Worm (Caenorhabditis elegans) whole organism, young adult: ENCODE results near the gene F54E7.9.

Source experiments
- efl-1 ChIP-seq: fragments of 150-350 bp; optimal IDR thresholded peaks from 2 replicates; lab custom pipeline; 2014; ENCODE audit warnings: missing biosample characterization, missing genetic modification reagents, missing genetic modification characterization
- lin-26 ChIP-seq: fragments of 200-800 bp; sonication (Bioruptor generic); IDR thresholded peaks from 2 replicates; pipeline ENCODE4 v1.3.6; 2022; ENCODE audit warnings: missing genetic modification reagents, missing genetic modification characterization, missing compliant biosample characterization
- pha-4 ChIP-seq: fragments of 150-350 bp; sonication (generic microtip); optimal IDR thresholded peaks from 2 replicates; lab custom pipeline; 2014; ENCODE audit warnings: missing biosample characterization, missing genetic modification reagents, missing genetic modification characterization
- somi-1 ChIP-seq: fragments of 200-800 bp; sonication (Bioruptor generic); optimal IDR thresholded peaks from 2 replicates; lab custom pipeline; 2018; ENCODE audit warnings: mild to moderate bottlenecking, missing genetic modification characterization, missing compliant biosample characterization

DNA sequence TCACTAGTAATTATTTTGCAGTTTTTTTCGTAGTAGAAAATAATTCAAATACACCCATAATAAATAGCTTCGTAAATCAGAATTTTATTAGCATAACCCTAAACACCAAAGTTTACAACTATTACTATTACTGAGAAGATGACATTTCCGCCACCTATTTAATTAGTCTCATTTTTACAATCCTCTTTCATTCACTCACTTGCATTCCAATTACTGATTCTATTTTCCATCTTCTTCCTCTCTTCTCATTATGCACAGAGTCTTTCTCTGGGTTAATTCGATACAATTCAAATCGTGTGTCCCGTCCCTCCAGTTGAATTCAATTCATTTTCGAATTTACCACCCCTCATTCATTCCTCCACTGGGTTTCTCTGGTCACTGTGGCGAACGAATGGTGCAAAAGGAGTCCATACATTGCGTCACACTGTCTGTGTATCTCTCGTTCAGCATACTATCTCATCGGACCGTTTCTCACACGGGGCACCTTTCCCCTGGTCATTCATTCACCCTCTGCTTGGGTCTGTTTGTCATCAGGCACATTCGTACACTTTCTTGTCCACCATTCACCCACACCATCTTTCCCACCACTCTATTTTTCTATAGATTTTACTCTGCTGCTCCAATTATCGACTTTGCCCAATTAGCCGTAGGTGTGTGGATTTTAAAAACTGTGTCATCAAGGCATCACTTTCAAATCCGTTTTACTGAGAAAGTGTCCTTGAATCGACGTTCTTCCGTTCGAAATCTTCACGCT is 42.8 kb upstream of the F54E7.9 start:
- no peak for TF ChIP-seq somi-1 (GFP tag; lab: Kevin White, UChicago)
- no peak for TF ChIP-seq efl-1 (GFP tag; lab: Kevin White, UChicago)
- no peak for TF ChIP-seq lin-26 (GFP tag; lab: Robert Waterston, UW)
- no peak for TF ChIP-seq pha-4 (tag; lab: Kevin White, UChicago)
